Worm (Caenorhabditis elegans): ENCODE data around the gene F54H12.5.

F54H12.5 gene

DNA sequence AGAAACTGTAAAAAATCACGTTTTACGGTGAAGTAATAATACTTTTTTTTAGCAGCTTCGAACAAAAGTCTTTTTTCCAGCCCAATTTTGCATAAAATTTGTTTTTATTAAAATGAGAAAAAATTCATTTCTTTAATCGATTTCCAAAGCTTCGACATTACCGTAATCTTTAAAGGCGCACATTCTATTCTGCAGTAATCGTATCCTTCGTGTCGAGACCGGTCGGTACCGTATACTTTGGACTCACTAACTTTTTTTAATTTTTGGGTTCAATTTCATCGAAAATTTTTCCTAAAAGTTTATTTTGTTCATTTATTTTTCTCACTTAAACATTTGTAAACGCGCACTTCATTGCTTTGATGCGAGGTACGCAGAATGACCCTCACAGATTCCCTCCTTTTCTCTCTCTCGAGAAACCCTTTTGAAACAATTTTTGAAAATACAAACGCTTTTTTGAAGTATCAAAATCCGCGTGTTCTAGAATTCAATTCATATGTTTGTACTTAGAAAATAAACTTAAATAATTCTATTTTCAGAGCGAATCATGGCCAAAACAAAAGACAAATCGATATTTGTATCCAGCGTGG lies 14.7 kb upstream of the F54H12.5 start, which contains the start of gene hrpk-2:
Gene hrpk-2 (plus strand): TSS at position 537 of the 587 bp plus-strand sequence.
- no peak for TF ChIP-seq nhr-77 (tag; optimal IDR thresholded peaks at IDR 0.05)
- no peak for TF ChIP-seq F13H6.1 (tag; optimal IDR thresholded peaks at IDR 0.05)
- no peak for TF ChIP-seq ceh-16 (tag; optimal IDR thresholded peaks at IDR 0.05)
- TF ChIP-seq R02D3.7 (tag; optimal IDR thresholded peaks at IDR 0.05), result no peak

DNA sequence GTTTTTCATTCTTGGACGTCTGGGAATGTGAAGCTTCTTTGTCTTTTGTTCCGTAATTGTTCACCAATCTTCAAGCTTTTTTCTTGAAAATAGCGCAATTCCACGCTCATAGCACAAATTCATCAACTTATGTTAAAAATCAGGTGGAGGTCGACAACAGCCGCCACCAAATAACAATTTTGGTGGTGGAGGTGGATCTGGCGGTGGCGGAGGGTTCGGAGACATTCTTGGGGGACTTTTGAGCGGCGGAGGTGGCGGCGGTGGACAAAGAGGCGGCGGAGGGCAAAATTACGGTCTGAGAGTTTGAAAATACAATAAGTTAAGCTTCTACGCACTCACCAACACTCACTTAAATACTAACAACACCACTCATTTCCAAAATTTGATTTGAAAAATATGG lies 10.0 kb upstream of the F54H12.5 start:
- no peak for TF ChIP-seq nhr-12 (tag; optimal IDR thresholded peaks at IDR 0.05)
- TF ChIP-seq nhr-11 (tag; optimal IDR thresholded peaks at IDR 0.05), result no peak
- no peak for TF ChIP-seq unc-55 (GFP tag; optimal IDR thresholded peaks at IDR 0.05)

DNA sequence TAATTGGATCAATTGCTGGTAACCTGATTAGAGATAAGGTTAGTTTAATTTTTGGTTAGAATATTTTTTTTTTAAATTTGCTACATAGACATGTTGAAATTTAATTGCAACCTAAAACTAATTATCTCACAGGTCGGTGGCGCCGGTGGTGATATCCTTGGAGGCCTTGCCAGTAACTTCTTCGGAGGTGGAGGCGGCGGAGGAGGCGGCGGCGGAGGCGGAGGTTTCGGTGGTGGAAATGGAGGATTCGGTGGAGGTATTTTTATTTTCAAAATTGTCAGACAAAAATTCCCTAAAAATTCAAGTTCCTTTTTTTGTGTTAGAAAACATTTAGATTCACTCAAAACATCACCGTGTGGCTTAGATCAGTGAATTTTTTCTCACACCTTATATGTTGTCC lies 9.3 kb upstream of the F54H12.5 start:
- TF ChIP-seq sma-3 (GFP tag; optimal IDR thresholded peaks at IDR 0.05) (no peak), R02D3.7 (tag; optimal IDR thresholded peaks at IDR 0.05) (no peak), sem-4 (tag; optimal IDR thresholded peaks at IDR 0.05) (no peak), unc-39 (tag; optimal IDR thresholded peaks at IDR 0.05) (no peak), Y55F3AM.14 (GFP tag; optimal IDR thresholded peaks at IDR 0.05) (no peak), nhr-21 (tag; optimal IDR thresholded peaks at IDR 0.05) (no peak)

DNA sequence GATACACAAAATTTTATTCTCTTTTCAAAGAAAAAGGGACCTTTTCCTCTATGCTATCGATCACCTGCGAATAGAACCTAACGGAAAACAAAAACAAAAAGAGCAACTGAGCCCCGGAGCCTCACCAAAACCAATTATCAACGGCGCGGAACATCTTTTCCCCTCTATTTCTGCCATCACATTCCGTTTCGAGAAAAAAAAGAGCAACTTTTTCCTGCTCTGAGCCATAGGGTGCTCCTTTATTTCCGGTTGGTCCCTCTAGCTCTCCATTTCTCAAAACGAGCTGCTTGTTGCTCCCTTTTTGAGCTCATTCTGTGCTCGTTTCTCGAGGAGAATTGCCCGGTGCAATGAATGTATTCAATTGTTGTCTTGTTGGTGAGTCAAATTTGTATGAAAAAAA lies 7.7 kb upstream of the F54H12.5 start, which contains the start of gene clp-1:
Gene clp-1 (plus strand): TSS at position 301 of the 400 bp plus-strand sequence.
- TF ChIP-seq fos-1 (tag; optimal IDR thresholded peaks at IDR 0.05) (no peak), nhr-129 (tag; optimal IDR thresholded peaks at IDR 0.05) (no peak), lsy-2 (tag; optimal IDR thresholded peaks at IDR 0.05) (no peak), nhr-11 (tag; optimal IDR thresholded peaks at IDR 0.05) (no peak), C34F6.9 (tag; optimal IDR thresholded peaks at IDR 0.05) (no peak), lin-11 (tag; optimal IDR thresholded peaks at IDR 0.05) (no peak), aly-2 (tag; optimal IDR thresholded peaks at IDR 0.05) (no peak), gmeb-1 (tag; optimal IDR thresholded peaks at IDR 0.05) (no peak), blmp-1 (tag; optimal IDR thresholded peaks at IDR 0.05; ENCODE audit: insufficient read depth) (no peak), ceh-16 (tag; optimal IDR thresholded peaks at IDR 0.05) (no peak), lin-39 (tag; optimal IDR thresholded peaks at IDR 0.05) (no peak), unc-62 (GFP tag; optimal IDR thresholded peaks at IDR 0.05) (no peak), nhr-6 (tag; optimal IDR thresholded peaks at IDR 0.05) (no peak), ztf-1 (GFP tag; conservative IDR thresholded peaks at IDR 0.05) (no peak), dmd-4 (tag; optimal IDR thresholded peaks at IDR 0.05) (no peak), nhr-12 (tag; optimal IDR thresholded peaks at IDR 0.05) (no peak)

DNA sequence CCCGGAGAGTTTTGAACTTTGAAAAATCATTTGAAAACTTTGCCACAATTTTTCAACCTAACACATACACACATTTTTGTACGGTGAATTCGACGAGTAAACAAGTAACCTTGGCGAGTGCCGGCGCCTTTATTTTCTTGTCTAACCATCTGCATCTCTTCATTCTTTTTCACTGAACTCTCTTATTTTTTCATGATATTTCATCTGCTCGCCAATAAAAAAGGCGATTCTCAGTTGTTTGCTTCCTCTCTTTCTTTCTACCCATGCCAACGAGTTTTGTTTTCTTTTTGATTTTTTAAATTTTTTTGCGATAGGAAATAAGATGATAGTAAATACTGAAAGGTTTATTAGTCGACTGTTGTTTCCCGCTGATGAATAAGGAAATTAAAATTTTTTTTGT lies 6.8 kb upstream of the F54H12.5 start:
- no peak for TF ChIP-seq aly-2 (tag; optimal IDR thresholded peaks at IDR 0.05)
- no peak for TF ChIP-seq ama-1 (optimal IDR thresholded peaks at IDR 0.05)
- TF ChIP-seq ceh-82 (tag; optimal IDR thresholded peaks at IDR 0.05), result no peak
- peak; percentile 30 for TF ChIP-seq ztf-4 (tag; optimal IDR thresholded peaks at IDR 0.05)
- no peak for TF ChIP-seq ztf-1 (GFP tag; conservative IDR thresholded peaks at IDR 0.05)
- no peak for TF ChIP-seq egl-27 (tag; optimal IDR thresholded peaks at IDR 0.05)
- no peak for TF ChIP-seq nhr-10 (tag; optimal IDR thresholded peaks at IDR 0.05)
- no peak for TF ChIP-seq nhr-21 (tag; optimal IDR thresholded peaks at IDR 0.05)
- TF ChIP-seq peb-1 (tag; optimal IDR thresholded peaks at IDR 0.05), result no peak
- TF ChIP-seq ztf-11 (tag; optimal IDR thresholded peaks at IDR 0.05), result no peak
- TF ChIP-seq Y55F3AM.14 (GFP tag; optimal IDR thresholded peaks at IDR 0.05), result no peak
- TF ChIP-seq nhr-6 (tag; optimal IDR thresholded peaks at IDR 0.05), result no peak
- TF ChIP-seq skn-1 (tag; optimal IDR thresholded peaks at IDR 0.05), result no peak
- peak; percentile 42 for TF ChIP-seq sma-9 (GFP tag; optimal IDR thresholded peaks at IDR 0.05)
- TF ChIP-seq sma-9 (tag; optimal IDR thresholded peaks at IDR 0.05), result no peak
- TF ChIP-seq mab-5 (tag; optimal IDR thresholded peaks at IDR 0.05), result peak; percentile 14
- TF ChIP-seq ZK546.5 (tag; optimal IDR thresholded peaks at IDR 0.05), result no peak
- TF ChIP-seq nhr-25 (tag; optimal IDR thresholded peaks at IDR 0.05), result peak; percentile 66
- TF ChIP-seq mdl-1 (tag; optimal IDR thresholded peaks at IDR 0.05), result peak in 1 of 2 experiments; percentile 2
- TF ChIP-seq lsy-2 (tag; optimal IDR thresholded peaks at IDR 0.05), result peak in 1 of 2 experiments; percentile 64
- no peak for TF ChIP-seq alr-1 (tag; optimal IDR thresholded peaks at IDR 0.05)
- TF ChIP-seq lin-39 (tag; optimal IDR thresholded peaks at IDR 0.05), result no peak
- TF ChIP-seq zag-1 (tag; optimal IDR thresholded peaks at IDR 0.05), result no peak
- TF ChIP-seq fos-1 (tag; optimal IDR thresholded peaks at IDR 0.05), result peak; percentile 20
- TF ChIP-seq nhr-12 (tag; optimal IDR thresholded peaks at IDR 0.05), result no peak
- peak; percentile 54 for TF ChIP-seq nhr-129 (tag; optimal IDR thresholded peaks at IDR 0.05)
- no peak for TF ChIP-seq mbf-1 (tag; optimal IDR thresholded peaks at IDR 0.05)
- no peak for TF ChIP-seq unc-39 (tag; optimal IDR thresholded peaks at IDR 0.05)
- TF ChIP-seq snpc-4 (tag; optimal IDR thresholded peaks at IDR 0.05), result no peak
- no peak for TF ChIP-seq dmd-4 (tag; optimal IDR thresholded peaks at IDR 0.05)
- no peak for TF ChIP-seq sem-4 (tag; optimal IDR thresholded peaks at IDR 0.05)
- peak; percentile 65 for TF ChIP-seq C34F6.9 (tag; optimal IDR thresholded peaks at IDR 0.05)
- TF ChIP-seq unc-62 (GFP tag; optimal IDR thresholded peaks at IDR 0.05), result no peak
- TF ChIP-seq nhr-23 (tag; optimal IDR thresholded peaks at IDR 0.05), result no peak
- TF ChIP-seq nhr-11 (tag; optimal IDR thresholded peaks at IDR 0.05), result no peak
- TF ChIP-seq gmeb-1 (tag; optimal IDR thresholded peaks at IDR 0.05), result peak; percentile 32
- TF ChIP-seq unc-55 (GFP tag; optimal IDR thresholded peaks at IDR 0.05), result peak; percentile 43

All from whole organism, L2 larva.